Worm (Caenorhabditis elegans): Measurements from ENCODE around the gene B0432.9.
A peak's percentile ranks its signal among the peaks of the same experiment; 100 is the strongest.

B0432.9 gene

ce11 chrII:255124-255523 lies 28.4 kb downstream of the B0432.9 start (continued):
- TF ChIP-seq elt-2 (tag; optimal IDR thresholded peaks at IDR 0.05): peak; percentile 79
- TF ChIP-seq mdl-1 (tag; optimal IDR thresholded peaks at IDR 0.05): peak in 1 of 2 experiments; percentile 86
- TF ChIP-seq egl-13 (tag; optimal IDR thresholded peaks at IDR 0.05): peak; percentile 86
- no peak for TF ChIP-seq ama-1 (optimal IDR thresholded peaks at IDR 0.05)
- peak; percentile 97 for TF ChIP-seq unc-130 (tag; optimal IDR thresholded peaks at IDR 0.05)
- no peak for TF ChIP-seq nhr-84 (tag; optimal IDR thresholded peaks at IDR 0.05)
- TF ChIP-seq grh-1 (GFP tag; IDR thresholded peaks at IDR 0.05): peak; percentile 92
- TF ChIP-seq nhr-76 (tag; optimal IDR thresholded peaks at IDR 0.05): peak; percentile 58
- TF ChIP-seq unc-30 (tag; optimal IDR thresholded peaks at IDR 0.05): no peak
- peak; percentile 96 for TF ChIP-seq isw-1 (GFP tag; IDR thresholded peaks at IDR 0.05)
- peak; percentile 95 for TF ChIP-seq fkh-8 (tag; optimal IDR thresholded peaks at IDR 0.05)
- peak; percentile 86 for TF ChIP-seq nhr-237 (tag; optimal IDR thresholded peaks at IDR 0.05)
- peak; percentile 98 for TF ChIP-seq nhr-71 (tag; optimal IDR thresholded peaks at IDR 0.05)
- peak; percentile 97 for TF ChIP-seq unc-86 (tag; optimal IDR thresholded peaks at IDR 0.05)
- no peak for TF ChIP-seq nhr-12 (tag; optimal IDR thresholded peaks at IDR 0.05)
- peak; percentile 86 for TF ChIP-seq sup-37 (GFP tag; optimal IDR thresholded peaks at IDR 0.05)
- peak; percentile 48 to 93 for TF ChIP-seq ztf-11 (tag; optimal IDR thresholded peaks at IDR 0.05)
- peak; percentile 91 for TF ChIP-seq pax-3 (tag; optimal IDR thresholded peaks at IDR 0.05)
- peak; percentile 97 for TF ChIP-seq mep-1 (tag; optimal IDR thresholded peaks at IDR 0.05)
- no peak for TF ChIP-seq Y116A8C.19 (tag; optimal IDR thresholded peaks at IDR 0.05; ENCODE audit: borderline replicate concordance)
- TF ChIP-seq ceh-88 (GFP tag; IDR thresholded peaks at IDR 0.05): peak; percentile 90
- TF ChIP-seq lin-15B (tag; optimal IDR thresholded peaks at IDR 0.05): peak; percentile 99
- peak; percentile 91 for TF ChIP-seq sox-4 (tag; optimal IDR thresholded peaks at IDR 0.05)
- TF ChIP-seq zip-4 (GFP tag; optimal IDR thresholded peaks at IDR 0.05): peak; percentile 87
- peak; percentile 98 for TF ChIP-seq nhr-47 (tag; optimal IDR thresholded peaks at IDR 0.05)
- no peak for TF ChIP-seq nhr-28 (tag; optimal IDR thresholded peaks at IDR 0.05)
- peak; percentile 93 for TF ChIP-seq vab-15 (tag; optimal IDR thresholded peaks at IDR 0.05)
- TF ChIP-seq dsc-1 (tag; optimal IDR thresholded peaks at IDR 0.05): peak; percentile 96
- peak; percentile 97 for TF ChIP-seq nhr-85 (tag)
- TF ChIP-seq egl-27 (tag; optimal IDR thresholded peaks at IDR 0.05): peak; percentile 60 to 69
- peak; percentile 95 to 97 for TF ChIP-seq efl-1 (optimal IDR thresholded peaks at IDR 0.05)
- peak; percentile 88 to 99 for TF ChIP-seq efl-1 (GFP tag; optimal IDR thresholded peaks at IDR 0.05 in 1 of 2)
- peak; percentile 94 for TF ChIP-seq ceh-8 (GFP tag; optimal IDR thresholded peaks at IDR 0.05)
- TF ChIP-seq nhr-77 (tag; optimal IDR thresholded peaks at IDR 0.05): peak; percentile 93
- peak; percentile 99 for TF ChIP-seq C16A3.4 (tag; optimal IDR thresholded peaks at IDR 0.05)
- no peak for TF ChIP-seq sptf-1 (tag; optimal IDR thresholded peaks at IDR 0.05)
- peak; percentile 95 for TF ChIP-seq ztf-4 (tag; optimal IDR thresholded peaks at IDR 0.05)
- peak; percentile 97 for TF ChIP-seq swsn-7 (tag; optimal IDR thresholded peaks at IDR 0.05)
- TF ChIP-seq snpc-4 (tag; optimal IDR thresholded peaks at IDR 0.05): peak; percentile 92
- TF ChIP-seq zag-1 (tag; optimal IDR thresholded peaks at IDR 0.05): peak; percentile 62
- peak; percentile 93 for TF ChIP-seq skn-1 (tag; optimal IDR thresholded peaks at IDR 0.05)
- TF ChIP-seq dpl-1 (GFP tag; optimal IDR thresholded peaks at IDR 0.05): peak; percentile 88 to 91 (median 91)
- peak; percentile 90 for TF ChIP-seq mab-9 (GFP tag; IDR thresholded peaks at IDR 0.05)
- TF ChIP-seq nhr-11 (tag; optimal IDR thresholded peaks at IDR 0.05): peak; percentile 85
- peak; percentile 94 for TF ChIP-seq pqm-1 (tag; optimal IDR thresholded peaks at IDR 0.05)
- TF ChIP-seq blmp-1 (tag; optimal IDR thresholded peaks at IDR 0.05): peak; percentile 75
- TF ChIP-seq fos-1 (tag; optimal IDR thresholded peaks at IDR 0.05): peak; percentile 92
- peak; percentile 91 for TF ChIP-seq lir-3 (tag; optimal IDR thresholded peaks at IDR 0.05; ENCODE audit: poor library complexity)
- TF ChIP-seq ceh-82 (tag; optimal IDR thresholded peaks at IDR 0.05): peak; percentile 95 to 98 (median 96)
- TF ChIP-seq ceh-63 (GFP tag; optimal IDR thresholded peaks at IDR 0.05): peak; percentile 11
- peak; percentile 98 for TF ChIP-seq lin-13 (GFP tag; optimal IDR thresholded peaks at IDR 0.05)
- peak; percentile 97 for TF ChIP-seq tbx-2 (tag; optimal IDR thresholded peaks at IDR 0.05)
- no peak for TF ChIP-seq ets-5 (GFP tag; IDR thresholded peaks at IDR 0.05)
- TF ChIP-seq aha-1 (tag; optimal IDR thresholded peaks at IDR 0.05): peak; percentile 50
